Worm (Caenorhabditis elegans) whole organism, young adult: ENCODE data around the gene gop-1.

Experiments
- B0035.1 ChIP-seq: sonication (generic microtip); optimal IDR thresholded peaks from 2 replicates; lab custom pipeline; 2016; ENCODE audit warnings: missing genetic modification characterization, mild to moderate bottlenecking, missing compliant biosample characterization, missing genotype, missing genetic modification reagents
- B0261.1 ChIP-seq: sonication (generic microtip); optimal IDR thresholded peaks from 2 replicates; lab custom pipeline; 2016; ENCODE audit warnings: mild to moderate bottlenecking, missing genetic modification characterization, moderate library complexity, missing compliant biosample characterization
- C06A6.2 ChIP-seq: fragments of 200-800 bp; sonication (Bioruptor generic); conservative IDR thresholded peaks from 2 replicates; pipeline ENCODE4 v1.3.6; 2022; ENCODE audit warnings: missing genetic modification characterization, missing compliant biosample characterization
- F22D6.2 ChIP-seq: sonication (generic microtip); optimal IDR thresholded peaks from 2 replicates; lab custom pipeline; 2016; ENCODE audit warnings: mild to moderate bottlenecking, missing genetic modification characterization, missing compliant biosample characterization
- F23B12.7 ChIP-seq: sonication (generic microtip); optimal IDR thresholded peaks from 2 replicates; lab custom pipeline; 2017; ENCODE audit warnings: missing genetic modification characterization, mild to moderate bottlenecking, missing compliant biosample characterization, antibody characterized with exemption, moderate library complexity; ENCODE audit not compliant: insufficient read depth
- F49E8.2 ChIP-seq: sonication (generic microtip); optimal IDR thresholded peaks from 3 replicates; lab custom pipeline; 2017; ENCODE audit warnings: missing genetic modification characterization, mild to moderate bottlenecking, missing compliant biosample characterization, antibody characterized with exemption, moderate library complexity; ENCODE audit not compliant: insufficient read depth
- K11D2.4 ChIP-seq: fragments of 200-800 bp; sonication (Bioruptor generic); IDR thresholded peaks from 2 replicates; pipeline ENCODE4 v1.3.6; 2022; ENCODE audit warnings: missing genetic modification reagents, missing genetic modification characterization, missing compliant biosample characterization
- T07F8.4 ChIP-seq: sonication (generic microtip); optimal IDR thresholded peaks from 2 replicates; lab custom pipeline; 2016; ENCODE audit warnings: mild to moderate bottlenecking, missing genetic modification characterization, moderate library complexity, missing compliant biosample characterization
- T26A5.8 ChIP-seq: sonication (generic microtip); optimal IDR thresholded peaks from 2 replicates; lab custom pipeline; 2016; ENCODE audit warnings: missing genetic modification characterization, missing compliant biosample characterization
- Y95B8A.8 ChIP-seq: fragments of 200-800 bp; sonication (Bioruptor generic); IDR thresholded peaks from 2 replicates; pipeline ENCODE4 v1.3.6; 2022; ENCODE audit warnings: missing genetic modification reagents, missing genetic modification characterization, missing compliant biosample characterization
- ZK185.1 ChIP-seq: sonication (generic microtip); optimal IDR thresholded peaks from 2 replicates; lab custom pipeline; 2016; ENCODE audit warnings: mild to moderate bottlenecking, missing genetic modification characterization, missing compliant biosample characterization; ENCODE audit not compliant: poor library complexity, severe bottlenecking
- aptf-2 ChIP-seq: fragments of 200-800 bp; sonication (Bioruptor generic); conservative IDR thresholded peaks from 2 replicates; pipeline ENCODE4 v1.3.6; 2022; ENCODE audit warnings: missing genetic modification reagents, missing genetic modification characterization, missing compliant biosample characterization
- atf-7 ChIP-seq: sonication (generic microtip); optimal IDR thresholded peaks from 2 replicates; lab custom pipeline; 2017; ENCODE audit warnings: mild to moderate bottlenecking, missing genetic modification characterization, missing compliant biosample characterization
- attf-5 ChIP-seq: fragments of 200-800 bp; sonication (Bioruptor generic); optimal IDR thresholded peaks from 2 replicates; lab custom pipeline; 2018; ENCODE audit warnings: mild to moderate bottlenecking, missing genetic modification characterization, missing compliant biosample characterization
- bed-2 ChIP-seq: fragments of 200-800 bp; sonication (Bioruptor generic); IDR thresholded peaks from 2 replicates; pipeline ENCODE4 v1.3.6; 2022; ENCODE audit warnings: missing genetic modification reagents, missing genetic modification characterization, missing compliant biosample characterization
- ceh-58 ChIP-seq: fragments of 200-800 bp; sonication (Bioruptor generic); IDR thresholded peaks from 2 replicates; pipeline ENCODE4 v1.3.6; 2022; ENCODE audit warnings: missing genetic modification characterization, missing compliant biosample characterization
- die-1 ChIP-seq: sonication (generic microtip); optimal IDR thresholded peaks from 2 replicates; lab custom pipeline; 2016; ENCODE audit warnings: missing genotype, mild to moderate bottlenecking, missing genetic modification characterization, missing compliant biosample characterization
- dpff-1 ChIP-seq: sonication (generic microtip); optimal IDR thresholded peaks from 2 replicates; lab custom pipeline; 2017; ENCODE audit warnings: mild to moderate bottlenecking, missing genetic modification characterization, missing compliant biosample characterization
- egl-44 ChIP-seq: fragments of 200-800 bp; sonication (Bioruptor generic); IDR thresholded peaks from 2 replicates; pipeline ENCODE4 v1.3.6; 2022; ENCODE audit warnings: missing genetic modification reagents, missing genetic modification characterization, missing compliant biosample characterization
- egrh-3 ChIP-seq: fragments of 200-800 bp; sonication (Bioruptor generic); IDR thresholded peaks from 2 replicates; pipeline ENCODE4 v1.3.6; 2022; ENCODE audit warnings: missing genetic modification reagents, missing genetic modification characterization, missing compliant biosample characterization
- ekl-4 ChIP-seq: fragments of 200-800 bp; sonication (Bioruptor generic); IDR thresholded peaks from 2 replicates; pipeline ENCODE4 v1.3.6; 2022; ENCODE audit warnings: missing genetic modification reagents, missing genetic modification characterization, missing compliant biosample characterization
- gei-17 ChIP-seq: fragments of 200-800 bp; sonication (Bioruptor generic); optimal IDR thresholded peaks from 2 replicates; lab custom pipeline; 2018; ENCODE audit warnings: mild to moderate bottlenecking, missing genetic modification characterization, missing compliant biosample characterization
- hlh-12 ChIP-seq: sonication (generic microtip); optimal IDR thresholded peaks from 2 replicates; lab custom pipeline; 2016; ENCODE audit warnings: missing genetic modification characterization, missing compliant biosample characterization
- hmg-1.2 ChIP-seq: fragments of 200-800 bp; sonication (Bioruptor generic); IDR thresholded peaks from 2 replicates; pipeline ENCODE4 v1.3.6; 2022; ENCODE audit warnings: missing genetic modification reagents, missing genetic modification characterization, missing compliant biosample characterization
- hmg-20 ChIP-seq: fragments of 200-800 bp; sonication (Bioruptor generic); IDR thresholded peaks from 2 replicates; pipeline ENCODE4 v1.3.6; 2022; ENCODE audit warnings: missing genetic modification reagents, missing genetic modification characterization, missing compliant biosample characterization
- lag-1 ChIP-seq: fragments of 200-800 bp; sonication (Bioruptor generic); IDR thresholded peaks from 2 replicates; pipeline ENCODE4 v1.3.6; 2022; ENCODE audit warnings: missing genetic modification reagents, missing genetic modification characterization, missing compliant biosample characterization
- let-526 ChIP-seq: fragments of 200-800 bp; sonication (Bioruptor generic); IDR thresholded peaks from 2 replicates; pipeline ENCODE4 v1.3.6; 2022; ENCODE audit warnings: missing genetic modification reagents, missing genetic modification characterization, missing compliant biosample characterization
- lin-35 ChIP-seq, 3 experiments: fragments of 150-350 bp in 2 of 3; sonication (generic microtip) in 1 of 3; optimal IDR thresholded peaks; 2 replicates each; lab custom pipeline; 2014 to 2018; ENCODE audit warnings: missing biosample characterization in 3 of 3, missing genetic modification characterization in 3 of 3, missing genetic modification reagents in 3 of 3
- lin-54 ChIP-seq: fragments of 200-800 bp; sonication (Bioruptor generic); optimal IDR thresholded peaks from 2 replicates; lab custom pipeline; 2018; ENCODE audit warnings: mild to moderate bottlenecking, missing genetic modification characterization, missing compliant biosample characterization
- madf-6 ChIP-seq: fragments of 200-800 bp; sonication (Bioruptor generic); IDR thresholded peaks from 2 replicates; pipeline ENCODE4 v1.3.6; 2022; ENCODE audit warnings: missing genetic modification reagents, missing genetic modification characterization, missing compliant biosample characterization
- mcd-1 ChIP-seq: fragments of 200-800 bp; sonication (Bioruptor generic); IDR thresholded peaks from 2 replicates; pipeline ENCODE4 v1.3.6; 2022; ENCODE audit warnings: missing genetic modification reagents, missing genetic modification characterization, missing compliant biosample characterization
- nfyb-1 ChIP-seq: fragments of 200-800 bp; sonication (Bioruptor generic); IDR thresholded peaks from 2 replicates; pipeline ENCODE4 v1.3.6; 2022; ENCODE audit warnings: missing genetic modification reagents, missing genetic modification characterization, missing compliant biosample characterization
- nhr-27 ChIP-seq: fragments of 200-800 bp; sonication (Bioruptor generic); optimal IDR thresholded peaks from 2 replicates; lab custom pipeline; 2018; ENCODE audit warnings: mild to moderate bottlenecking, missing genetic modification characterization, moderate library complexity, missing compliant biosample characterization
- rcor-1 ChIP-seq: fragments of 200-800 bp; sonication (Bioruptor generic); IDR thresholded peaks from 2 replicates; pipeline ENCODE4 v1.3.6; 2022; ENCODE audit warnings: missing genetic modification reagents, missing genetic modification characterization, missing compliant biosample characterization
- rec-8 ChIP-seq, 2 experiments: sonication (generic microtip); optimal IDR thresholded peaks; 2 replicates each; lab custom pipeline; 2016; ENCODE audit warnings: mild to moderate bottlenecking in 2 of 2, missing genetic modification characterization in 2 of 2, missing genetic modification reagents in 2 of 2, missing genotype in 2 of 2, missing biosample characterization in 1 of 2, missing compliant biosample characterization in 1 of 2, moderate library complexity in 1 of 2
- repo-1 ChIP-seq: sonication (generic microtip); optimal IDR thresholded peaks from 2 replicates; lab custom pipeline; 2017; ENCODE audit warnings: mild to moderate bottlenecking, missing genetic modification characterization, missing compliant biosample characterization
- rpc-1 ChIP-seq, 2 experiments: fragments of 150-350 bp in 1 of 2; sonication (generic microtip) in 1 of 2; optimal IDR thresholded peaks; 2 replicates each; lab custom pipeline; 2014 to 2018; ENCODE audit warnings: missing biosample characterization in 1 of 2, missing genetic modification characterization in 1 of 2, missing genetic modification reagents in 1 of 2, missing genotype in 1 of 2
- somi-1 ChIP-seq: fragments of 200-800 bp; sonication (Bioruptor generic); optimal IDR thresholded peaks from 2 replicates; lab custom pipeline; 2018; ENCODE audit warnings: mild to moderate bottlenecking, missing genetic modification characterization, missing compliant biosample characterization
- tbp1 ChIP-seq: fragments of 200-800 bp; sonication (Bioruptor generic); optimal IDR thresholded peaks from 2 replicates; lab custom pipeline; 2018; ENCODE audit warnings: mild to moderate bottlenecking, missing genetic modification characterization, missing compliant biosample characterization
- unc-130 ChIP-seq: sonication (generic microtip); optimal IDR thresholded peaks from 2 replicates; lab custom pipeline; 2016; ENCODE audit warnings: missing genetic modification reagents, missing genetic modification characterization, missing compliant biosample characterization
- zim-3 ChIP-seq: sonication (generic microtip); optimal IDR thresholded peaks from 2 replicates; lab custom pipeline; 2017; ENCODE audit warnings: mild to moderate bottlenecking, missing genetic modification characterization, moderate library complexity, missing compliant biosample characterization
- ztf-22 ChIP-seq: fragments of 200-800 bp; sonication (Bioruptor generic); optimal IDR thresholded peaks from 2 replicates; lab custom pipeline; 2018; ENCODE audit warnings: mild to moderate bottlenecking, missing genetic modification characterization, moderate library complexity, missing compliant biosample characterization
- ztf-28 ChIP-seq: fragments of 200-800 bp; sonication (Bioruptor generic); IDR thresholded peaks from 2 replicates; pipeline ENCODE4 v1.3.6; 2022; ENCODE audit warnings: missing genetic modification reagents, missing genetic modification characterization, missing compliant biosample characterization
- ztf-3 ChIP-seq: fragments of 200-800 bp; sonication (Bioruptor generic); optimal IDR thresholded peaks from 2 replicates; lab custom pipeline; 2018; ENCODE audit warnings: mild to moderate bottlenecking, missing genetic modification characterization, missing compliant biosample characterization

Gene gop-1

DNA sequence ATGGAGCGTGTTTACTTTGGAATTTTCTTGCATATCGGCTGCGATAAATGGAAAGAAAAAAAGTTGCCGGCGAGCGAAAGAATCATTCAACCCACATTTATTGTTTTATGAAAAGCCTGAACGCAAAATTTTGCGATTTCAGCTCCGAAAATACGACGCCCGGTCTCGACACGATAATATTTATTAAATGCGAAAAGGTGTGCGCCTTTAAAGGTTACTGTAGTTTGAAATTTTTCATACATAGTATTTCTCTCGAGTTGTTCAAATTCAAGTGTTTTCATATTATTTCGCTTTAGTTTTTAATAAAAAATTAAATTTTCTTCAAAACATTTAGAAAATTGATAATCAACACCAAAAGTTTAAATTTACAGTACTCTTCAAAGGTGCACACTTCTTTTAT is 45.2 kb upstream of the gop-1 start, which contains the start of gene syx-16 (continued):
- TF ChIP-seq zim-3 = no peak
- no peak for TF ChIP-seq ztf-22
- TF ChIP-seq F22D6.2 (tag; lab: Kevin White, UChicago) = no peak
- no peak for TF ChIP-seq C06A6.2 (GFP tag; lab: Robert Waterston, UW)
- no peak for TF ChIP-seq T26A5.8 (tag; lab: Kevin White, UChicago)
- TF ChIP-seq, all 124 proteins: peak for 8

ce11 chrIII:5210269-5210668 is 44.0 kb upstream of the gop-1 start:
- TF ChIP-seq nhr-27 (tag; lab: Kevin White, UChicago) = no peak
- no peak for TF ChIP-seq dpff-1
- no peak for TF ChIP-seq ceh-58
- no peak for TF ChIP-seq T07F8.4 (tag; lab: Kevin White, UChicago)
- TF ChIP-seq hlh-12 = no peak
- no peak for TF ChIP-seq gei-17 (GFP tag; lab: Kevin White, UChicago)
- TF ChIP-seq madf-6 (GFP tag; lab: Robert Waterston, UW) = no peak
- no peak for TF ChIP-seq atf-7
- TF ChIP-seq, all 124 proteins: peak for 0

ce11 chrIII:5211137-5211648 is 43.0 kb upstream of the gop-1 start:
- TF ChIP-seq zim-3 (peak; percentile 67), die-1 (tag; lab: Kevin White, UChicago) (peak; percentile 80), ztf-28 (GFP tag; lab: Robert Waterston, UW) (0 out of 2 replicates have a peak, but pooled peaks have one; percentile 30), lag-1 (0 out of 2 replicates have a peak, but pooled peaks have one; percentile 68), rcor-1 (GFP tag; lab: Robert Waterston, UW) (peak; percentile 83), ZK185.1 (peak; percentile 58), aptf-2 (GFP tag; lab: Robert Waterston, UW) (0 out of 2 replicates have a peak, but pooled peaks have one; percentile 24), rpc-1 (optimal IDR thresholded peaks at IDR 0.05; lab: Kevin White, UChicago) (peak; percentile 70), rpc-1 (tag; optimal IDR thresholded peaks at IDR 0.05; lab: Kevin White, UChicago) (peak; percentile 68), egrh-3 (GFP tag; lab: Robert Waterston, UW) (peak; percentile 80), Y95B8A.8 (GFP tag; lab: Robert Waterston, UW) (peak; percentile 73; the same call in 1 of the 2 replicates), bed-2 (GFP tag; lab: Robert Waterston, UW) (peak; percentile 78; the same call in 1 of the 2 replicates), repo-1 (peak; percentile 79), K11D2.4 (GFP tag; lab: Robert Waterston, UW) (peak; percentile 69), somi-1 (GFP tag; lab: Kevin White, UChicago) (peak; percentile 44), nfyb-1 (GFP tag; lab: Robert Waterston, UW) (peak; percentile 89), hmg-20 (GFP tag; lab: Robert Waterston, UW) (peak; percentile 20; the same call in 1 of the 2 replicates), B0035.1 (tag; lab: Kevin White, UChicago) (peak; percentile 40), let-526 (GFP tag; lab: Robert Waterston, UW) (0 out of 2 replicates have a peak, but pooled peaks have one; percentile 18), mcd-1 (peak; percentile 79), attf-5 (peak; percentile 73), F49E8.2 (tag; lab: Kevin White, UChicago) (peak; percentile 22), lin-35 (GFP tag; optimal IDR thresholded peaks at IDR 0.05; lab: Kevin White, UChicago) (peak in 1 of 3 experiments; percentile 20), madf-6 (GFP tag; lab: Robert Waterston, UW) (peak; percentile 71), tbp1 (GFP tag; lab: Kevin White, UChicago) (peak; percentile 81), rec-8 (tag; optimal IDR thresholded peaks at IDR 0.05; lab: Kevin White, UChicago) (peak in 1 of 2 experiments; percentile 28), F23B12.7 (tag; lab: Kevin White, UChicago) (peak; percentile 42), hmg-1.2 (peak; percentile 69), ztf-3 (GFP tag; lab: Kevin White, UChicago) (peak; percentile 35), lin-54 (GFP tag; lab: Kevin White, UChicago) (peak; percentile 65), nhr-27 (tag; lab: Kevin White, UChicago) (peak; percentile 46), B0261.1 (tag; lab: Kevin White, UChicago) (peak; percentile 68), unc-130 (GFP tag; lab: Kevin White, UChicago) (peak; percentile 44), ekl-4 (GFP tag; lab: Robert Waterston, UW) (peak; percentile 70; the same call in 1 of the 2 replicates), egl-44 (GFP tag; lab: Robert Waterston, UW) (peak; percentile 94)
